Fruit fly (Drosophila melanogaster): ENCODE results near the gene Ns3.

The Ns3 gene

DNA sequence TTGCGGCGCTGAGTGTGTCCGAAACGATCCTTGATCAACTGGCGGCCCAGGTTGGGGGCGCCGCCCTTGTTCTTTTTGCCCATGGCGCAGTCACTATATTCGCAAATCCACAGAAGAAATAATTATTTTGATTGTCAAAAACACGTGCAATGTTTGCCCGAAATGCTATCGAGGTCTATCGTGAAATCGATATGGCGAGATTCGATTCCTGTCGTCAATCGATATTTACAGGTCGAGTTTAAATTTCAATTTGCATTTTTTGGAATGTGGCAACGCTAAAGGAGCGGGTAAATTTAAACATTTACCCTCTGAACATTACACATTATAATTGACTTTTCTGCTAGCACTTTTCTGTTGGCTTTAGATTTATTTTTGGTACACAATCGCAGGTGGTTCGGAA is at the start of gene Ns3:
TSS of gene Ns3 (minus strand) at position 188 of the 400 bp plus-strand sequence.
- peak; percentile 27 for TF ChIP-seq CG17801 (GFP tag; optimal IDR thresholded peaks at IDR 0.05; ENCODE audit: partially characterized antibody)

DNA sequence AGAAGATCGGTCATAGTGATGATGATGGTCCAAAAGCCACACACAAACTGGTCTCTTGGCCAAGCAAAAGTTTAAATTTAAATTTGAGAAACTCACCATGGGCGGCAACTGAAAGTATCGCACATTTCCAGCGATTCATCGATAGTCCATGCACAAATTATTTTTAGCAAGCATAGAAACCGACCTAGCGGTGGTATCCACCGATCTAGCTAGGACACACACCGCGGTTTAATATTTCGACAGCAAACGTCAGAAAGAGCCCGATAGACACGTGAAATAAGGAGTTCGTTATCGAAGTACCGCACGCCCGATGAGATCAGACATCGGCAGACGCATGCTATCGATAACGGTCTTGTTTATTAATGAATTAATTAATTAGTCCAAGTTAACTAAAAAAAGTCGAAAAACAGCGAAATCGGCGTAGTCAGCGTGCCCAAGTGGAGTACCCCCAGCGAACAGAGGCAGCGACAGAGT is 48.8 kb upstream of the Ns3 start, which contains the start of gene CG14795:
TSS of gene CG14795 (minus strand) at position 51 of the 474 bp plus-strand sequence.
- peak; percentile 27 for TF ChIP-seq CG17801 (GFP tag; optimal IDR thresholded peaks at IDR 0.05; ENCODE audit: partially characterized antibody)

DNA sequence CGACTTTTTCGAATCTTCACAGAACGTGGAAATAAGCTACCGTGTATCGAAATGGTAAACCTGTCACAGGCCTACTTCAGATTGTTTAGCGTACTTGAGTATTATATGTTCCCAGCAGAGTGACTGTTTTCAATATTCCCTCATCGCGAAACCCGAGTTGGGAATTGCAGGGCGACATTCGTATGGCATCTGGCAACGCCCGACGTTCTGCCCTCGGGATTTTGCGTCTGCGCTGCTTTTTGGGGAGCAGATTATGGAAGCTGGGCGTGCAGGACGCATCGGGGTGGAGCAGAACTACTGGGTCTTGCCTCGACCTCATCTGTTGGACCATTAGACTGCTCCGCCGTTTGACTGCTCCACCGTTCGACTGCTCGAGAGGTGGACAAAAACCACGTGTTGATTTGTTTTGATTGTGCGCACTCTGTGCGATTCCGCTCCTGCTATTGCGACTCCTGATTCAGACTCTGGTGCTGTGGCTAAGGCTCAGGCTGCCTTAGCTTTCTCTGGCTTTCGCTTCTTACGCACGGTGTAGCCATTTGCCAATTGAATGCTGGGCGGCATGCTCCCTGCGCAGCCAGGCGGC is 44.3 kb upstream of the Ns3 start:
- TF ChIP-seq CG17801 (GFP tag; optimal IDR thresholded peaks at IDR 0.05; ENCODE audit: partially characterized antibody) = no peak

DNA sequence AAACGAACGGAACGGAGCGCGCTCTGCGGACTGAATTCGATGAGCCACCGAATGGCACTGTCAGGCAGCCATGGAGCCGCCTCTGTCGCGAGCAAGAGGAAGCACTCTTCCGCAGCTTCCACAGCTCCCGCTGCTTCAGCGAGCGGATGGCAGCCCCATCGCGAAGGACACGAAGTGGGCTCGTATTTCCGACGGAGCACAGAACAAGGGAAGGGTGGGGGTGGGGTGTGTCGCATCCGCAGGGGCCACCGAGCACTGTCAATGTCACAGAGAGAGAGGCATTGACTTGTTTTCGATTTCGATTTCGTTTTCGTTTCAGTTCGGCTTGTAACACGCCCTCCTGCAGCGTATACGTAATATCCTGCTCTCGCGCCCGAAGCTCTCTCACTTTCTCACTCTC is 43.7 kb upstream of the Ns3 start, which contains the start of gene Nmdar2:
TSS of gene Nmdar2 (minus strand) at position 59 of the 400 bp plus-strand sequence.
- no peak for TF ChIP-seq CG17801 (GFP tag; optimal IDR thresholded peaks at IDR 0.05; ENCODE audit: partially characterized antibody)

DNA sequence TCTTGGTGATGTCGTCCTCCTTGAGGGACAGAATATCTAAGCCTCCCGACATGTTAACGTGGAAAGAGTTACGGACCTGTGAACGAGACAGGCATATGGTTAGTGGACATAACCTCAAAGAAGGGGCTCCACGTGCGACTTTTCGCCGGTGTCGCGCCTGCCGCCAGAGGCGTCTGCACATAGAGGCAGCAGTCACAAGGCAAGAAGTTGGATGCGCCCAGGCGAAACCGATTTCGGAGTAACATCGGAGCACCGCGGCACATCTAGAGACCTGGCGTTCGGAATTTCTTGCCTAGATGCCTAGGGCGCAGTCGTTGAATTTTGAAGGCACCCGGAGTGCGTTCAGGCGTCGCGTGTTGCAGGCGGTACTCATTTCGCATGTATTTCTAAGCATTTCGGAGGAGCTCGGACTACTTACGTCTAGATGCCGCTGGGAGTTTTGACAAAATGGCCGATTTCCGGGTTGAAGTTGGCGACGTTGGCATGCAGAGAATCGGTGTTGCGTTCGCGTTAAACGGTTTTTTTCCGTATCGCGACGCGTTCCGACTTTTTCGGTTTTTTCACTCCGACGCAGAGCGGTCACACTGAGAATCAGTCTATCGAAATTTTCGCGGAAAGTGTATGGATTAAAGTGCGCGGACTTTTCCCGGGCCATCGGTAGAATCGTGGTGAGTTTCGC is 19.0 kb upstream of the Ns3 start, which contains the start of the genes sta and inc:
TSS of gene sta (minus strand) at position 574 of the 679 bp plus-strand sequence.
TSS of gene inc (plus strand) at position 640 of the 679 bp plus-strand sequence.
- peak; percentile 86 for TF ChIP-seq CG17801 (GFP tag; optimal IDR thresholded peaks at IDR 0.05; ENCODE audit: partially characterized antibody)

DNA sequence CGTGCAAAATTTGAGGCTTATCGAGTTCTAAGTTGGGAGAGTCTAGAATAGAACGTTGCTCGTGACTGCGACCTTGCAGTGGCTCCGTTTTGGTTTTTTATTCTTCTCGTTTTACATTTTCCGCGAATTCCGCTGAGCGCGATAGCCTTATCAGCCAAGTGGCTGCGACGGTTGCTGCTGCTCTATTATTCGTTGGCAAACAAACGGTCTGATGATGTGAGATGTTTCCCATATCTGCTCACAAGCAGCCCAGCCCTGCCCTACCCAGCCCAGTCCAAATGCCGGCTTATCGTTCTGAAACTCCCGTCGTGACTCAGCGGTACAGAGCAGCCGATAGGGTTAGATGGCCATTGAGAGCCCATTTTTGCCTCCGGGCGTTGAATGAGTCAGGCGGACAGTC is 16.4 kb upstream of the Ns3 start:
- no peak for TF ChIP-seq CG17801 (GFP tag; optimal IDR thresholded peaks at IDR 0.05; ENCODE audit: partially characterized antibody)

DNA sequence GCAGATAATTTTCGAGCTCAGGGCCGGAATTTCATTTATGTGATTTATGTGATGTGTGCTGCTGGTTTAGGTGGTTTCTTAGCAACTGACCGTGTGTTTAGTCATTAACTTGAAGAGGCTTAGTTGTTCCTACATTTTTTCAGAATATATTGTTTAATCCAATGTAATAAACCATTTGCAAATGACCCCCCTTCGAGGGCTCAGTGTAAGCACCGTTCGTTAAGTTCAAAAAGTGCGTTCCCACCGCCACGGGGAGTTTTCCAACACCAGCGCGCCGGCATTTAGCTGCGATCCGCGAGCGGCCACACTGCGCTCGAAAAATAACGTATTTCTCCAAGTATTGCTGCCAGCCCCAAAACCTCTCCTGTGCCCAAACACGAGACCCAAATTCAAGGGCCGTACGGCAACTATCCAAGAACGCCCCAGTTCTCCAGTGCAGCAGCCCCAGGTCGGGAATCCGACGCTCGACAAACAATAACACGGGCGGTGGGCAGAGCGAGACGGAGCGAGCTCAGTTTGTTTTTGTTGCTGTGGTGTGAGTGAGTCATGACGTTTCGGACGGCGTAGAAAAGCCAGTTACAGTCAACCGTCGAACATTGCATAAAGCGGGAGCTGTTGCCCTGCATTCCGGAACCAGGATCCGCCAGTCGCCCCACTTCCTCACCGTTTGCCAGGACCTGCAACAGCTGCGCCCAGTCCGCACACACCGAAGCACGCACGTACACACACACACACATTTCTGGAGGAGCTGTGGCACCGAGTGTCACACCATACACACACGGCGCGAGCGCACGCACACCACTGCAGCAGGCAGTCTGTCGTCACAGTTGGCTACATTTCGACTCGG is 14.5 kb upstream of the Ns3 start, which contains the start of gene rush:
TSS of gene rush (plus strand) at position 277 of the 847 bp plus-strand sequence.
- peak; percentile 37 for TF ChIP-seq CG17801 (GFP tag; optimal IDR thresholded peaks at IDR 0.05; ENCODE audit: partially characterized antibody)

DNA sequence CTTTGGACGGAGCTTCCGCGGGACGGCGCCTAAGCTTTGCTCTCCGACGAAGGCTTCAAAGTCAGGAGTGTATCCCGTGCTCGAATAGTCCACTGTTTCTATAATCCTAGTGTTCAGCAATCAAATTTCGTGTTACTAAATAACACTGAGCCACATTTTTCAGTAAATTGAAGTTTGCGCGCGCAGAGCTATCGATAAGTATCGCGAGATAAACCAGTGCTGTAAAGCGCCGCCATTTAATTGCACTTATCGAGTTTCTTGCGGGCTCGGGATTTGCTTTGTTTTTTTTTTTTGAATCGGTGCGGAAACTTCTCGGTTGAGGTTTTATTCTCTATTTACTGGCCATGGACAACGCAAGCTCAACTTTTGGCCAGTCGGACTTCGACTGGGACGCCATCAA is 12.8 kb upstream of the Ns3 start, which contains the start of the genes Rab27 and mei-38:
TSS of gene Rab27 (minus strand) at position 127 of the 400 bp plus-strand sequence.
TSS of gene mei-38 (plus strand) at position 216 of the 400 bp plus-strand sequence.
- TF ChIP-seq CG17801 (GFP tag; optimal IDR thresholded peaks at IDR 0.05; ENCODE audit: partially characterized antibody) = no peak

DNA sequence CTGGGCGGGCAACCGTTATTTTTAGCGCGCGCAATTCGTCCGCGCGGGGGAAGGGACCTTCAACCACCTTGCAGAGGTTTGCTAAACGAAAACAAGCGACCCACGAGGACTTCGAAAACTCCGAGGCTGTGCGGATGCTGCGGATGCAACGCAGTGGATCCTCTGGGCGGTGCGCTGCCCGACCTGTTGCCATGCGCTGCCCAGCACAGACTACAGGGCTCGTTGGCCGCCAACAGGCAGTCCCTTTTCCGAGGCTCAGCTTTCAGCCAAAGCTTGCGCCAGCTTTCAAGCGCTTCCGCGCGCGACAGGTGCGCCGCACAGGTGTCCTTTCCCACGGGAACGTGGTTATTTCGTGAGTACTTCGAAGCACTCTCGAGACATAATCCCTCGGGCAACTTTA is 12.4 kb upstream of the Ns3 start:
- no peak for TF ChIP-seq CG17801 (GFP tag; optimal IDR thresholded peaks at IDR 0.05; ENCODE audit: partially characterized antibody)

DNA sequence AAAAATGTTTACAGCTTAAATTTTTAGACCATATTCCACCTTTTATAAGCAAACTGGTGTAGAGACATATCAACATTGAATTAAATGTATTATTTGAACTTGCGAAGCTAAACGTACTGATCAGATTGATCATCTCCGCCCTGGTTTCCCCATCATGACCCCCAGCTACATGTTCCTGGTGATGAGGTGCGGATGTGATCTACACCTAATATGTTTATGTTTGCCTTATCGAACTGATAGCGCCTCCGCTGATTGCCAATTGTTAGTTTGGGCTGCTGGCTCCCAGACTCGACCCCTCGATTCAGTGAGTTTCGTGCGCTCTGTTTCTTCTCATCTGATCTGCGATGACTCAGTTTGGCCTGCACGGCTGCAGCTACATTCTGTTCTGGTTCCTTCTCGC is 8.2 kb upstream of the Ns3 start, which contains the start of gene CG14780:
TSS of gene CG14780 (plus strand) at position 301 of the 400 bp plus-strand sequence.
- no peak for TF ChIP-seq CG17801 (GFP tag; optimal IDR thresholded peaks at IDR 0.05; ENCODE audit: partially characterized antibody)

DNA sequence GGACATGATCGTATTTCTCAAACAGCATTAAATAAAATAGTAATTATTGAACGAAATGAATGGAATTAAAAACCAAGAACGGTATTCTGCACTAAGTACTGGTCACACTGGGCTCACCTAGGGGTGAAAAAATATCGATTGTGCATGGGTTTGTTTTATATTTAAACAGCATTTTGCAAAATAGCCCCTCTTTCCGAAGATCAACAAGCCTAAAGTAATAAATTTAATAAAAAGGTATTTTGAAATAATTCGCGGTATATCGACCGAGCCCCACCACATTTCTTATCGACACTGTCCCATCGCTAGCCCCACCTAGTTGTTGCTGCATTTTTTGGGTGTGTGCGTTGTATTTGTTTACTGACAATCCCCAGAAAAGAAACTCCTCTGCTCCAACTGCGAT is 6.5 kb upstream of the Ns3 start, which contains the start of gene pck:
TSS of gene pck (plus strand) at position 105 of the 400 bp plus-strand sequence.
- peak; percentile 83 for TF ChIP-seq CG17801 (GFP tag; optimal IDR thresholded peaks at IDR 0.05; ENCODE audit: partially characterized antibody)

DNA sequence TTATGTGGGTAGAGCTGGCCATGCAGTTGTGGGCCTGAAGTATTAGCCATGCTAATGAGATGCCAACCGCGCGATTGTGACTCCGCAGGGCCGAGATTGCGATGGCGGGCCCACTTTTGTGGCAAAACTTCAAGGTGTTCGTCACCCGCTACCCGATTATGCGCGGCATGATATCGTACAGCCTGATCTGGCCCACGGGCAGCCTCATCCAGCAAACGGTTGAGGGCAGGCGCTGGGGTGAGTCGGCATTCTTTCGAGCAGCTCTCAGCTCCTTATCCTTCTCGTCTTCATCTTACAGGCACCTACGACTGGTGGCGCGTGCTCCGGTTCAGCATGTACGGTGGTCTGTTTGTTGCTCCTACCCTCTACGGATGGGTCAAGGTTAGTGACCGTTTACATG is 5.7 kb upstream of the Ns3 start, which contains the start of gene CG32808:
TSS of gene CG32808 (minus strand) at position 101 of the 400 bp plus-strand sequence.
- TF ChIP-seq CG17801 (GFP tag; optimal IDR thresholded peaks at IDR 0.05; ENCODE audit: partially characterized antibody) = no peak

DNA sequence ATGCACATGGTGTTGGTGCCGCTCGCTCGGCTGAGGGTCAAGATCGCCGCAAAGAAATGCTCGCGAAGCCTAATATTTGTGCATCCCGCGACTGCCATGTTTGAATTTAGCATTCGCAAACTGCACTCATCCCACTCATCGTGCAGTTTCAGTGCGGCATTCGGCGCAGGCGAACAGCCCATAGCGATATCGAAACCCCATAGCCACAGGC is 3.3 kb upstream of the Ns3 start, which contains the start of gene CG14778:
TSS of gene CG14778 (plus strand) at position 112 of the 211 bp plus-strand sequence.
- no peak for TF ChIP-seq CG17801 (GFP tag; optimal IDR thresholded peaks at IDR 0.05; ENCODE audit: partially characterized antibody)

DNA sequence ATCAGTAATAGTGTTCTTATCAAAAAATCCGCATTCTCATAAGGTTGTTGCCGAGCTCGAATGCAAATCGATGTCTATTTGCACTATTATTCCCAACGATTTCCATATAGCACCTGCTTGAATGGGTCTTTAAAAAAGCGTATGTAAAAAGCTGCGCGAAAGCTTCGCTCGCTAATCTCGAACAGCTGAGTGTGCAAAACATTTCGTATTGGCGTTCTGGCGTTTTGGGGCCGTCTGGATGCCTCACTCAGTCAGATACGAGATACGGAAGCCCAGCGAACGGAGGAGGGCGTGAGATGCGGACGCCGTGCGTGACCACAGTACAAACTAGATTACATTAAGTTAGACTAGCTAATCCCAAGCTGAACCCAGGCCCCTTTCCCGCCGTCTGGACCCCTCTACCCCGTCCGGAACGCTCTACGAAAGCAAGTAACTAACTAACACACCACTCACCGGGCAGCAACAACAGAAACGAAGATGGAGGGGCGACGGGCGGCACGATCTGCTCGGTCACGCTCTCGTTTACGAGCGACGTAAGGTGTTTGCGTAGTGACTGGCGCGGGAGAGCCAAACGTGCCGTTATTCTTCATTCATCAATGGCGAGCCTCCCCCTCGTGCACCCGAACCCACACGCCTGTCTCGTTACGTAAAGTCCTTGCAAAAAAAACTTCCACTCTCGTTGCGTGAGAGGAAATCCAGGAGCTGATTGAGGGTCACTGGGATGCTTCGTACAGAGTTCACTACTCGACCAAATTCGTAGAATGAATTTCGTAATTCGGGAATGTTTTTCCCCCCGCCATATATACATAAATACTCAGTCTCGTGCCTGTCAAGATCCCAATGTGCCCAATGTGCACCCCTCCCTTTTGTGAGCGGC is 2.7 kb upstream of the Ns3 start:
- TF ChIP-seq CG17801 (GFP tag; optimal IDR thresholded peaks at IDR 0.05; ENCODE audit: partially characterized antibody) = no peak
